Fruit fly (Drosophila melanogaster): ENCODE data around the gene CG10650.
A peak's percentile ranks its signal among the peaks of the same experiment; 100 is the strongest.

The CG10650 gene

DNA sequence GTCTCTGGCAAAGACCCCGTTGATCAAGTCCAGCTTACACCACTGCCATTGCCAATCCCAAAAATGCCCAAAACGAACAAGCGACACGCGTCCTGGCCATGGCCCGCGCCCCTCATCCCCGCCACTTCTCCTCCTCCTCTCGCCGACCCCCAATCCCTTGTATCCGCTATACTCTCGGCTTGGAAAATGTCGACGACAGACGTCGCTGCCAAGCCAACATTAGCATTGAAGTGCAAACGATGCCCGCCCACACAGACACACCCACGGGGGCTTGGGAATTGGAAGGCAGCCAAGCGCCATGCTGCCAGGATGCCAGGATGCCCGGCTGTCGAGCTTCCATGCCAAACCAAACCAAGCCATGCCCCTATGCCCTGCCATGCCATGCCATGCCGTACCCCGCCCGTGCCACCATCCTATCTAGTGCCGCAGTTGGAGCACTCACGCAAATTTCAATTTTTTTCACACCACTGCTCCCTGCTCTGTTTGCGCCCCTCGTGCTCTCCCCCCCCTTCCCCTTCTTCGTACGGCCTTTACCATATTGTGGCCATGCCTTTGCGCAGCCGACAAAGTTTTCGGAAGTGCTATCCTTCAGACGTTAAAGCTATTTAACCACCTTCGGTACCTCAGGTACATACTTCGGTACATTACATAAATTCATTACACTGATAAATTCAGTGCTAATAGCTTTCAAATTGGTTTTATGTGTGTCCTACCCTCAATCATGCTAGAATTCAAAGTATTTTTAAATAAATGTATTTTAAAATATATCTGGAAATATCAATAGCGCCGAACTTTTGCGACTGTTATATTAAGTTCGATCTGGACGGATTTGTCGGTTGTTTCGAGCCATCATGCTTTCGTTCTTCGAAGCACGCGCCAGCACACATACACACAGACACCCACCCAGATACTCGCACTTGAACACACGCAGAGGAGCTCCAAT, 25.8 kb upstream of the CG10650 start (continued):
- TF ChIP-seq Ada2b (GFP tag; IDR thresholded peaks at IDR 0.05) = peak; percentile 65
- peak; percentile 75 for TF ChIP-seq CG9817 (tag; optimal IDR thresholded peaks at IDR 0.05)
- peak; percentile 65 for TF ChIP-seq lbe (GFP tag; optimal IDR thresholded peaks at IDR 0.05)
- peak; percentile 37 for TF ChIP-seq jumu (GFP tag; optimal IDR thresholded peaks at IDR 0.05)
- TF ChIP-seq CG3838 (GFP tag; optimal IDR thresholded peaks at IDR 0.05) = no peak
- peak; percentile 41; the same call in 2 of the 3 replicates for TF ChIP-seq Aef1 (GFP tag; IDR thresholded peaks at IDR 0.05)
- TF ChIP-seq p53 (GFP tag; optimal IDR thresholded peaks at IDR 0.05) = no peak
- TF ChIP-seq trem (tag; optimal IDR thresholded peaks at IDR 0.05) = peak; percentile 9
- no peak for TF ChIP-seq Sry-β (GFP tag; optimal IDR thresholded peaks at IDR 0.05)
- no peak for TF ChIP-seq B-H1 (GFP tag; IDR thresholded peaks at IDR 0.05)
- no peak for TF ChIP-seq bowl (GFP tag; IDR thresholded peaks at IDR 0.05)
- TF ChIP-seq Stat92E (GFP tag; optimal IDR thresholded peaks at IDR 0.05) = peak in 1 of 3 experiments; percentile 19
- TF ChIP-seq PHDP (tag; optimal IDR thresholded peaks at IDR 0.05) = peak; percentile 85
- TF ChIP-seq CG4424 (GFP tag; optimal IDR thresholded peaks at IDR 0.05) = peak; percentile 54
- no peak for TF ChIP-seq cad (GFP tag; optimal IDR thresholded peaks at IDR 0.05)
- TF ChIP-seq Dfd (GFP tag; optimal IDR thresholded peaks at IDR 0.05) = no peak
- no peak for TF ChIP-seq CG17912 (GFP tag; optimal IDR thresholded peaks at IDR 0.05)
- peak; percentile 78 for TF ChIP-seq sob (GFP tag; IDR thresholded peaks at IDR 0.05)
- no peak for TF ChIP-seq hkb (optimal IDR thresholded peaks at IDR 0.05)
- TF ChIP-seq hkb (GFP tag; IDR thresholded peaks at IDR 0.05) = peak; percentile 70
- TF ChIP-seq Fer1 (GFP tag; optimal IDR thresholded peaks at IDR 0.05) = peak; percentile 89
- peak; percentile 95 for TF ChIP-seq sens (GFP tag)
- peak; percentile 63 for TF ChIP-seq CG6683 (GFP tag; optimal IDR thresholded peaks at IDR 0.05)
- TF ChIP-seq CG42726 (GFP tag; IDR thresholded peaks at IDR 0.05; ENCODE audit: partially characterized antibody) = no peak
- no peak for TF ChIP-seq hbn (GFP tag; IDR thresholded peaks at IDR 0.05; ENCODE audit: partially characterized antibody)
- peak; percentile 66 for TF ChIP-seq CG11247 (GFP tag; IDR thresholded peaks at IDR 0.05)
- no peak for TF ChIP-seq pzg (GFP tag; optimal IDR thresholded peaks at IDR 0.05)
- peak; percentile 81 for TF ChIP-seq Rfx (GFP tag; IDR thresholded peaks at IDR 0.05)
- TF ChIP-seq CG9215 (GFP tag; IDR thresholded peaks at IDR 0.05) = peak; percentile 49; the same call in 1 of the 2 replicates
- no peak for TF ChIP-seq CG16779 (GFP tag; IDR thresholded peaks at IDR 0.05)
- TF ChIP-seq CG15073 (GFP tag; optimal IDR thresholded peaks at IDR 0.05) = peak; percentile 4
- TF ChIP-seq CG17612 (GFP tag; IDR thresholded peaks at IDR 0.05) = no peak
- peak; percentile 72 for TF ChIP-seq CG17359 (tag; optimal IDR thresholded peaks at IDR 0.05)
- peak; percentile 31 for TF ChIP-seq Mes4 (GFP tag; optimal IDR thresholded peaks at IDR 0.05)
- no peak for TF ChIP-seq bigmax (GFP tag; optimal IDR thresholded peaks at IDR 0.05)
- TF ChIP-seq twi (tag; optimal IDR thresholded peaks at IDR 0.05) = peak; percentile 80
- TF ChIP-seq CG6791 (GFP tag; IDR thresholded peaks at IDR 0.05; ENCODE audit: partially characterized antibody) = no peak
- peak; percentile 32 for TF ChIP-seq Usf (GFP tag; optimal IDR thresholded peaks at IDR 0.05)
- peak; percentile 1 for TF ChIP-seq Bteb2 (GFP tag; optimal IDR thresholded peaks at IDR 0.05)
- peak; percentile 88 for TF ChIP-seq Oli (tag; optimal IDR thresholded peaks at IDR 0.05)
- peak; percentile 28 for TF ChIP-seq CG16863 (GFP tag; optimal IDR thresholded peaks at IDR 0.05)
- peak; percentile 74 for TF ChIP-seq caup (GFP tag; optimal IDR thresholded peaks at IDR 0.05; ENCODE audit: severe bottlenecking)
- peak; percentile 8 for TF ChIP-seq YL-1 (GFP tag; optimal IDR thresholded peaks at IDR 0.05)
- no peak for TF ChIP-seq Dip2 (GFP tag; IDR thresholded peaks at IDR 0.05)
- TF ChIP-seq Chrac-16 (GFP tag; optimal IDR thresholded peaks at IDR 0.05) = peak; percentile 63
- TF ChIP-seq CG16813 (GFP tag; IDR thresholded peaks at IDR 0.05; ENCODE audit: partially characterized antibody) = no peak
- TF ChIP-seq mam (GFP tag; optimal IDR thresholded peaks at IDR 0.05) = peak; percentile 20
- TF ChIP-seq jigr1 (GFP tag; IDR thresholded peaks at IDR 0.05) = no peak
- no peak; the same call in 1 of the 2 replicates for TF ChIP-seq rib (GFP tag; IDR thresholded peaks at IDR 0.05)

Data from whole organism, embryonic.